Worm (Caenorhabditis elegans) whole organism, L4 larva: Measurements from ENCODE around the gene adh-5.

Experiments used
- F10B5.3 ChIP-seq: sonication (generic microtip); optimal IDR thresholded peaks from 2 replicates; lab custom pipeline; 2016; ENCODE audit warnings: mild to moderate bottlenecking, missing genetic modification characterization, missing compliant biosample characterization
- F26F4.8 ChIP-seq: fragments of 200-800 bp; sonication (Bioruptor generic); conservative IDR thresholded peaks from 2 replicates; pipeline ENCODE4 v1.3.6; 2022; ENCODE audit warnings: missing genetic modification characterization, missing compliant biosample characterization
- T26A8.4 ChIP-seq: fragments of 200-800 bp; sonication (Bioruptor generic); IDR thresholded peaks from 2 replicates; pipeline ENCODE4 v1.3.6; 2022; ENCODE audit warnings: missing genetic modification characterization, missing compliant biosample characterization
- Y48G9A.11 ChIP-seq: fragments of 200-800 bp; sonication (Bioruptor generic); IDR thresholded peaks from 2 replicates; pipeline ENCODE4 v1.3.6; 2022; ENCODE audit warnings: missing genetic modification reagents, missing genetic modification characterization, missing compliant biosample characterization
- ZK337.2 ChIP-seq: fragments of 200-800 bp; sonication (Bioruptor generic); IDR thresholded peaks from 2 replicates; pipeline ENCODE4 v1.3.6; 2022; ENCODE audit warnings: missing genetic modification reagents, missing genetic modification characterization, missing compliant biosample characterization
- aha-1 ChIP-seq: fragments of 150-350 bp; peaks from one replicate; lab custom pipeline; 2014; ENCODE audit warnings: missing biosample characterization, missing genetic modification characterization
- aly-2 ChIP-seq: sonication (generic microtip); optimal IDR thresholded peaks from 2 replicates; lab custom pipeline; 2018; ENCODE audit warnings: missing biosample characterization, missing genetic modification characterization
- arid-1 ChIP-seq: fragments of 200-800 bp; sonication (Bioruptor generic); conservative IDR thresholded peaks from 2 replicates; pipeline ENCODE4 v1.3.6; 2022; ENCODE audit warnings: missing genetic modification reagents, missing genetic modification characterization, missing compliant biosample characterization
- ceh-28 ChIP-seq: fragments of 150-350 bp; optimal IDR thresholded peaks from 2 replicates; lab custom pipeline; 2014; ENCODE audit warnings: missing biosample characterization, missing genetic modification reagents, missing genetic modification characterization
- ceh-82 ChIP-seq: sonication (generic microtip); optimal IDR thresholded peaks from 2 replicates; lab custom pipeline; 2017; ENCODE audit warnings: missing biosample characterization, missing genetic modification characterization
- daf-12 ChIP-seq: fragments of 150-350 bp; optimal IDR thresholded peaks from 2 replicates; lab custom pipeline; 2014; ENCODE audit warnings: missing biosample characterization, missing genetic modification reagents, missing genetic modification characterization
- dmd-9 ChIP-seq: fragments of 200-800 bp; sonication (Bioruptor generic); IDR thresholded peaks from 2 replicates; pipeline ENCODE4 v1.3.6; 2022; ENCODE audit warnings: missing genetic modification reagents, missing genetic modification characterization, missing compliant biosample characterization
- duxl-1 ChIP-seq: sonication (generic microtip); optimal IDR thresholded peaks from 2 replicates; lab custom pipeline; 2016; ENCODE audit warnings: mild to moderate bottlenecking, missing genetic modification characterization, moderate library complexity, missing compliant biosample characterization; ENCODE audit not compliant: poor library complexity
- egl-43 ChIP-seq: fragments of 200-800 bp; sonication (Bioruptor generic); IDR thresholded peaks from 2 replicates; pipeline ENCODE4 v1.3.6; 2022; ENCODE audit warnings: missing genetic modification reagents, missing genetic modification characterization, missing compliant biosample characterization
- fos-1 ChIP-seq: fragments of 150-350 bp; optimal IDR thresholded peaks from 2 replicates; lab custom pipeline; 2014; ENCODE audit warnings: missing biosample characterization, missing genetic modification characterization
- hif-1 ChIP-seq, 2 experiments: sonication (generic microtip); optimal IDR thresholded peaks; 2 replicates each; lab custom pipeline; 2016 to 2017; ENCODE audit warnings: missing compliant biosample characterization in 2 of 2, missing genetic modification characterization in 2 of 2, missing genetic modification reagents in 2 of 2, missing genotype in 2 of 2, mild to moderate bottlenecking in 1 of 2
- hlh-30 ChIP-seq: sonication (generic microtip); optimal IDR thresholded peaks from 2 replicates; lab custom pipeline; 2017; ENCODE audit warnings: antibody characterized with exemption, mild to moderate bottlenecking, missing genetic modification characterization, missing compliant biosample characterization; ENCODE audit not compliant: insufficient read depth
- lim-7 ChIP-seq: fragments of 200-800 bp; sonication (Bioruptor generic); IDR thresholded peaks from 2 replicates; pipeline ENCODE4 v1.3.6; 2022; ENCODE audit warnings: missing genetic modification characterization, missing compliant biosample characterization
- lin-13 ChIP-seq: fragments of 150-350 bp; optimal IDR thresholded peaks from 2 replicates; lab custom pipeline; 2014; ENCODE audit warnings: missing biosample characterization, missing genetic modification reagents, missing genetic modification characterization
- lin-29 ChIP-seq: fragments of 200-800 bp; sonication (Bioruptor generic); IDR thresholded peaks from 2 replicates; pipeline ENCODE4 v1.3.6; 2022; ENCODE audit warnings: missing genetic modification reagents, missing genetic modification characterization, missing compliant biosample characterization
- madf-9 ChIP-seq: fragments of 200-800 bp; sonication (Bioruptor generic); conservative IDR thresholded peaks from 2 replicates; pipeline ENCODE4 v1.3.6; 2022; ENCODE audit warnings: missing genetic modification reagents, missing genetic modification characterization, missing compliant biosample characterization
- mdl-1 ChIP-seq, 2 experiments: fragments of 150-350 bp in 1 of 2; sonication (generic microtip) in 1 of 2; optimal IDR thresholded peaks; 2 replicates each; lab custom pipeline; 2014 to 2017; ENCODE audit warnings: missing biosample characterization in 2 of 2, missing genetic modification characterization in 2 of 2
- mdt-29 ChIP-seq: fragments of 200-800 bp; sonication (Bioruptor generic); IDR thresholded peaks from 2 replicates; pipeline ENCODE4 v1.3.6; 2022; ENCODE audit warnings: missing genetic modification reagents, missing genetic modification characterization, missing compliant biosample characterization
- nhr-237 ChIP-seq: sonication (generic microtip); optimal IDR thresholded peaks from 2 replicates; lab custom pipeline; 2017; ENCODE audit warnings: missing biosample characterization, missing genetic modification characterization
- nhr-28 ChIP-seq: fragments of 150-350 bp; optimal IDR thresholded peaks from 2 replicates; lab custom pipeline; 2014; ENCODE audit warnings: missing biosample characterization, missing genetic modification characterization
- nhr-42 ChIP-seq: fragments of 200-800 bp; sonication (Bioruptor generic); IDR thresholded peaks from 2 replicates; pipeline ENCODE4 v1.3.6; 2022; ENCODE audit warnings: missing genetic modification characterization, missing compliant biosample characterization
- nhr-77 ChIP-seq: fragments of 150-350 bp; optimal IDR thresholded peaks from 2 replicates; lab custom pipeline; 2014; ENCODE audit warnings: missing biosample characterization, missing genetic modification characterization
- rbr-2 ChIP-seq: sonication (generic microtip); optimal IDR thresholded peaks from 2 replicates; lab custom pipeline; 2016; ENCODE audit warnings: missing genotype, missing genetic modification characterization, missing compliant biosample characterization
- saeg-2 ChIP-seq: fragments of 200-800 bp; sonication (Bioruptor generic); IDR thresholded peaks from 2 replicates; pipeline ENCODE4 v1.3.6; 2022; ENCODE audit warnings: missing genetic modification reagents, missing genetic modification characterization, missing compliant biosample characterization
- sdz-12 ChIP-seq: fragments of 200-800 bp; sonication (Bioruptor generic); optimal IDR thresholded peaks from 2 replicates; lab custom pipeline; 2018; ENCODE audit warnings: mild to moderate bottlenecking, missing genetic modification characterization, missing compliant biosample characterization
- set-16 ChIP-seq: fragments of 200-800 bp; sonication (Bioruptor generic); IDR thresholded peaks from 2 replicates; pipeline ENCODE4 v1.3.6; 2022; ENCODE audit warnings: missing genetic modification reagents, missing genetic modification characterization, missing compliant biosample characterization
- snpc-4 ChIP-seq: fragments of 150-350 bp; optimal IDR thresholded peaks from 2 replicates; lab custom pipeline; 2014; ENCODE audit warnings: missing biosample characterization, missing genetic modification characterization
- vab-7 ChIP-seq: fragments of 200-800 bp; sonication (Bioruptor generic); IDR thresholded peaks from 2 replicates; pipeline ENCODE4 v1.3.6; 2022; ENCODE audit warnings: missing genetic modification reagents, missing genetic modification characterization, missing compliant biosample characterization
- zip-2 ChIP-seq: fragments of 150-350 bp; optimal IDR thresholded peaks from 2 replicates; lab custom pipeline; 2014; ENCODE audit warnings: missing biosample characterization, missing genetic modification characterization

The adh-5 gene

DNA sequence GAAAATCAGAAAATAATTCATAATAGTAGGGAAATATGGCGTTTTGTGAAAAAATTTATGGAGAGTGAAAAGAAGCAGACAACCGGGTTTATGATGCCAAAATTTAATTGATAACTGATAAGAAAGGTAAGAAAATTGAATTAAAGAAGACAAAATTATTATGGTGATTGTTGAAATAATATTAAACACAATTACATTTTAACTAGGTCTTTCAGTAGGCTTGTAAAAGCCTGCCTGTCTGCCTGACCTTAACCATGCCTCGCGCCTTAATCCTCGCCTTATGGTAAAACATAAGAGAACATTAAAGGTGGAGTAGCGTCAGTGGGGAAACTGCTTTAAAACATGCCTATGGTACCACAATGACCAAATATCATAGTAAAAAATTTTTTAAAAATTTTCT lies 33.0 kb upstream of the adh-5 start, which contains the start of gene T02B11.8:
T02B11.8 (minus strand) TSS at position 101 of the 400 bp plus-strand sequence.
- TF ChIP-seq aly-2 (tag; lab: Kevin White, UChicago) (no peak), ceh-28 (tag; lab: Kevin White, UChicago) (no peak), arid-1 (GFP tag; lab: Robert Waterston, UW) (no peak), sdz-12 (GFP tag; lab: Kevin White, UChicago) (no peak), saeg-2 (GFP tag; lab: Robert Waterston, UW) (no peak), egl-43 (GFP tag; lab: Robert Waterston, UW) (no peak), lim-7 (GFP tag; lab: Robert Waterston, UW) (no peak), F26F4.8 (no peak), F10B5.3 (tag; lab: Kevin White, UChicago) (no peak), nhr-77 (tag; lab: Kevin White, UChicago) (no peak), T26A8.4 (GFP tag; lab: Robert Waterston, UW) (no peak)

- TF ChIP-seq zip-2 (tag; lab: Kevin White, UChicago), result no peak
- TF ChIP-seq mdt-29 (GFP tag; lab: Robert Waterston, UW), result no peak
- no peak for TF ChIP-seq Y48G9A.11 (GFP tag; lab: Robert Waterston, UW)
- TF ChIP-seq hlh-30 (tag; lab: Kevin White, UChicago), result no peak
- TF ChIP-seq rbr-2 (tag; lab: Kevin White, UChicago), result no peak
- TF ChIP-seq arid-1 (GFP tag; lab: Robert Waterston, UW), result no peak
- TF ChIP-seq, all 104 proteins: peak for 0
Observed at ce11 chrV:879171-879570, 32.4 kb upstream of the adh-5 start, which contains the start of gene srg-53. srg-53 (plus strand) TSS chrV:879471.

DNA sequence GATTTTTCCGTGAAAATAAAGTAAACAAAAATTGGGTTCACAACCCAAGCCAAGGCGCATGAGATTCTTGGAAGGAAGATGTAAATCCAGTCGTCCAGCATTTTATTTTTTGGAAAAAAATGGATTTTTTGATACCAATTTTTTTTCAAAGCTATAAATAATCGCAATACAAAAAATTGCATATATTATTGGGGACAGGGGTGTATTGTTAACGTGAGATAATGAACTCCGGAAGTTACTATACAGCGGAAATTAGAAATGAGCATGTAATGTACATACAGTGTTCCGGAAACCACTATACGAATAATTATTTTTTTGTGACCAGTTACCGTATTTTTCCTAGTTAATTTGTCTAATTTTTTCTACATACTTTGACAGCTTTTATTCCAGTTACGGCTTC lies 27.2 kb upstream of the adh-5 start, which contains the start of gene srj-38:
srj-38 (minus strand) TSS at position 101 of the 400 bp plus-strand sequence.
- TF ChIP-seq ZK337.2 (no peak), lin-29 (GFP tag; lab: Robert Waterston, UW) (no peak), hif-1 (tag; optimal IDR thresholded peaks at IDR 0.05; lab: Kevin White, UChicago) (no peak), aly-2 (tag; lab: Kevin White, UChicago) (no peak), fos-1 (no peak), set-16 (GFP tag; lab: Robert Waterston, UW) (no peak), snpc-4 (tag; lab: Kevin White, UChicago) (no peak)
- TF ChIP-seq, all 104 proteins: peak for 0

DNA sequence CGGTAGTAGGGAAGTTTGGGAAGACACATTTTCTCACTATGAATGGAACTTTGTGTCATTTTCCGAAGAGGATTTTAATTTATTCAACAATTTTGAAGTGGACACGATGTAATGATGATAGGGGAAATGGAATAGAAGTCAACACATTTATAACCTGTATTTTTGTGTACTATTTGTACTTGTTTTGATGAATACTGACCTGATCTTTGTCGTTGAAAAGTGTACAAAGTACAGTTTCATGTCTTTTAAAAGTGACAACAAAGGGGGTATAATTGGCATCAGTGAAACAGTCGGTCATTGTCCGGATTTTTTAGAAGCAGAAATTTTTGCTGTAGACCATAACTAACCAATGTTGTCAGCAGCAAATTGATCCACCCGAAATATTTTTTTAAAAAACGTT lies 22.4 kb upstream of the adh-5 start, which contains the start of gene T02B11.6:
T02B11.6 (minus strand) TSS at position 101 of the 400 bp plus-strand sequence.
- TF ChIP-seq vab-7 (GFP tag; lab: Robert Waterston, UW), result no peak
- no peak for TF ChIP-seq mdl-1 (tag; optimal IDR thresholded peaks at IDR 0.05; lab: Kevin White, UChicago)
- TF ChIP-seq dmd-9 (GFP tag; lab: Robert Waterston, UW), result no peak
- TF ChIP-seq lin-13, result no peak
- TF ChIP-seq nhr-28 (tag; lab: Kevin White, UChicago), result no peak

DNA sequence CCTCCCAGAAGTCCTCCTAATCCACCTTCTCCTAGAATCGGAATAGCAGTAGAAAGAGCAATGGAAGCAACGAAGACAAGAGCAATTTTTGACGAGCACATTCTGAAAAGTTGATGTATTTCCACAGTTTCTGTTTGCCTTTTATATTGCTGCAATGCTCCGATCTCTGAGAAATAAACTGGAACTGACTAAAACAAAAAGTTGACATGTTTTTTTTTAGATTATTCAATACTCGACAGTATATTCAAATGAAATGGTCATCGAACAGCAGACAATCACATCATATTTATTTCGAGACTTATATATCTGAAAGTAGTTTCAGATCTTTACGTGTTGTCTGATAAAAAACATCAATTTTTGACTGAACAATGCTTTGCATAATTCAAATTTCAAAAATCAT lies 21.2 kb upstream of the adh-5 start, which contains the start of gene srlf-21:
srlf-21 (minus strand) TSS at position 101 of the 400 bp plus-strand sequence.
- TF ChIP-seq aha-1 (tag; lab: Kevin White, UChicago) (no peak), madf-9 (GFP tag; lab: Robert Waterston, UW) (no peak), daf-12 (tag; lab: Kevin White, UChicago) (no peak), sdz-12 (GFP tag; lab: Kevin White, UChicago) (no peak), set-16 (GFP tag; lab: Robert Waterston, UW) (no peak), ceh-82 (tag; lab: Kevin White, UChicago) (no peak), nhr-237 (tag; lab: Kevin White, UChicago) (no peak), mdt-29 (GFP tag; lab: Robert Waterston, UW) (no peak), dmd-9 (GFP tag; lab: Robert Waterston, UW) (no peak), egl-43 (GFP tag; lab: Robert Waterston, UW) (no peak), nhr-42 (no peak), duxl-1 (tag; lab: Kevin White, UChicago) (no peak)
- TF ChIP-seq, all 104 proteins: peak for 0
